Worm (Caenorhabditis elegans): Measurements from ENCODE around the gene ins-5.

Gene ins-5

DNA sequence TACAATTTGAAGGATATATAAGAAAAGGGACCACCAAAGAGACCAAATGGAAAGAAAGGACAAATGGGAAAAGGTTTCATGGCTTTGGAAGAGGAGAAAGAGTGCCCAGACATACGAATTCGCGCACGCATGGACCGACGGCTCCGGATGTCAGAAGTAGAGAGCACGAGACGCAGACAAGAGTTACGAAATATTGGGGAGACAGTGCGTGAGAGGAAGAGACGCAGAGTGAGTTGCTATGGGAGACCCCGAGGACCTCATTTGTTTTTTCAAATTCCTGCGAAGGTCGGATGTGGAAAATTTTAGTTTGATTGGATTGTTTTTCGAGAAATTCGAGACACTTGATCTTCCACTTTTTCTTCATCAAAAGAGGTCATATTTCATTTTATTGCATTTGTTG lies 30.7 kb upstream of the ins-5 start:
- no peak for TF ChIP-seq elt-3 (tag; optimal IDR thresholded peaks at IDR 0.05)
- TF ChIP-seq mab-5 (tag; optimal IDR thresholded peaks at IDR 0.05), result no peak
- no peak for TF ChIP-seq dmd-4 (tag; optimal IDR thresholded peaks at IDR 0.05)
- no peak for TF ChIP-seq elt-1 (tag; optimal IDR thresholded peaks at IDR 0.05)
- TF ChIP-seq snpc-4 (tag; optimal IDR thresholded peaks at IDR 0.05), result peak; percentile 23
- no peak for TF ChIP-seq nhr-77 (tag; optimal IDR thresholded peaks at IDR 0.05)
- TF ChIP-seq mbf-1 (tag; optimal IDR thresholded peaks at IDR 0.05), result no peak
- TF ChIP-seq ceh-16 (tag; optimal IDR thresholded peaks at IDR 0.05), result no peak
- no peak for TF ChIP-seq nhr-11 (tag; optimal IDR thresholded peaks at IDR 0.05)
- TF ChIP-seq nhr-129 (tag; optimal IDR thresholded peaks at IDR 0.05), result peak; percentile 32
- TF ChIP-seq skn-1 (tag; optimal IDR thresholded peaks at IDR 0.05), result no peak
- TF ChIP-seq R02D3.7 (tag; optimal IDR thresholded peaks at IDR 0.05), result no peak
- TF ChIP-seq alr-1 (tag; optimal IDR thresholded peaks at IDR 0.05), result no peak
- no peak for TF ChIP-seq Y55F3AM.14 (GFP tag; optimal IDR thresholded peaks at IDR 0.05)
- no peak for TF ChIP-seq peb-1 (tag; optimal IDR thresholded peaks at IDR 0.05)
- TF ChIP-seq sma-3 (GFP tag; optimal IDR thresholded peaks at IDR 0.05), result no peak
- TF ChIP-seq fos-1 (tag; optimal IDR thresholded peaks at IDR 0.05), result no peak
- no peak for TF ChIP-seq gmeb-1 (tag; optimal IDR thresholded peaks at IDR 0.05)
- no peak for TF ChIP-seq ceh-82 (tag; optimal IDR thresholded peaks at IDR 0.05)
- no peak for TF ChIP-seq crh-2 (tag; optimal IDR thresholded peaks at IDR 0.05)
- TF ChIP-seq sma-9 (GFP tag; optimal IDR thresholded peaks at IDR 0.05), result peak; percentile 2
- no peak for TF ChIP-seq sma-9 (tag; optimal IDR thresholded peaks at IDR 0.05)
- TF ChIP-seq nhr-23 (tag; optimal IDR thresholded peaks at IDR 0.05), result no peak
- TF ChIP-seq nhr-6 (tag; optimal IDR thresholded peaks at IDR 0.05), result no peak
- TF ChIP-seq ztf-4 (tag; optimal IDR thresholded peaks at IDR 0.05), result no peak
- TF ChIP-seq blmp-1 (tag; optimal IDR thresholded peaks at IDR 0.05; ENCODE audit: insufficient read depth), result no peak
- TF ChIP-seq nhr-10 (tag; optimal IDR thresholded peaks at IDR 0.05), result no peak
- no peak for TF ChIP-seq ama-1 (optimal IDR thresholded peaks at IDR 0.05)
- peak in 1 of 2 experiments; percentile 21 for TF ChIP-seq lsy-2 (tag; optimal IDR thresholded peaks at IDR 0.05)
- no peak for TF ChIP-seq unc-62 (GFP tag; optimal IDR thresholded peaks at IDR 0.05)
- peak; percentile 39 for TF ChIP-seq C34F6.9 (tag; optimal IDR thresholded peaks at IDR 0.05)
- TF ChIP-seq nhr-21 (tag; optimal IDR thresholded peaks at IDR 0.05), result no peak
- TF ChIP-seq egl-27 (tag; optimal IDR thresholded peaks at IDR 0.05), result no peak
- no peak for TF ChIP-seq nhr-12 (tag; optimal IDR thresholded peaks at IDR 0.05)
- peak; percentile 55 for TF ChIP-seq lin-11 (tag; optimal IDR thresholded peaks at IDR 0.05)
- no peak for TF ChIP-seq unc-39 (tag; optimal IDR thresholded peaks at IDR 0.05)
- TF ChIP-seq F13H6.1 (tag; optimal IDR thresholded peaks at IDR 0.05), result peak; percentile 16
- no peak for TF ChIP-seq mdl-1 (tag; optimal IDR thresholded peaks at IDR 0.05)
- TF ChIP-seq ztf-1 (GFP tag; conservative IDR thresholded peaks at IDR 0.05), result no peak
- TF ChIP-seq unc-55 (GFP tag; optimal IDR thresholded peaks at IDR 0.05), result peak; percentile 26
- TF ChIP-seq nhr-237 (tag; optimal IDR thresholded peaks at IDR 0.05), result no peak
- TF ChIP-seq nhr-25 (tag; optimal IDR thresholded peaks at IDR 0.05), result no peak
- TF ChIP-seq lin-39 (tag; optimal IDR thresholded peaks at IDR 0.05), result no peak
- TF ChIP-seq ztf-11 (tag; optimal IDR thresholded peaks at IDR 0.05), result no peak
- TF ChIP-seq ZK546.5 (tag; optimal IDR thresholded peaks at IDR 0.05), result no peak
- TF ChIP-seq lin-13 (GFP tag; optimal IDR thresholded peaks at IDR 0.05), result no peak
- TF ChIP-seq aly-2 (tag; optimal IDR thresholded peaks at IDR 0.05), result no peak
- TF ChIP-seq zag-1 (tag; optimal IDR thresholded peaks at IDR 0.05), result peak; percentile 31
- TF ChIP-seq sem-4 (tag; optimal IDR thresholded peaks at IDR 0.05), result no peak

DNA sequence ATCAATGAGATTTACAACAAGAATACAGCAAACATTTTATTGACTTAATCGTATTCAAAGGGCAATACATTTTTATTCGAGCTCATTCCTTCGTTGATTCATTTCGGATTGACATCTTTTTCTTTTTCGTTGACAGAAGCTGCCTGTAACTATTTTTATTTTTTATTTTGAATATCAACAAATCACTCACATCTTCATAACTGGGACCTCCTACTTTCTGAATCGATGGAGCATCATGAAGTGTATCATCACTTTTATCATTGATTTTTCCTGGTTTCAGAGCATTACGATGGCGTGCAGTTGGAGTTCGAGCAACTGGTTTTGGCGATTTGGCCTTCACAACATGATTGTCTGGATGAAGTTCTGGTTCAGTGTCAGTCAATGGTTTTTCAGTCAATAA lies 29.3 kb upstream of the ins-5 start, which contains the start of gene B0034.1:
Gene B0034.1 (plus strand): TSS at position 301 of the 400 bp plus-strand sequence.
- no peak for TF ChIP-seq unc-62 (GFP tag; optimal IDR thresholded peaks at IDR 0.05)
- TF ChIP-seq skn-1 (tag; optimal IDR thresholded peaks at IDR 0.05), result no peak
- TF ChIP-seq nhr-6 (tag; optimal IDR thresholded peaks at IDR 0.05), result no peak
- TF ChIP-seq peb-1 (tag; optimal IDR thresholded peaks at IDR 0.05), result no peak
- TF ChIP-seq gmeb-1 (tag; optimal IDR thresholded peaks at IDR 0.05), result no peak
- no peak for TF ChIP-seq ztf-1 (GFP tag; conservative IDR thresholded peaks at IDR 0.05)
- no peak for TF ChIP-seq mab-5 (tag; optimal IDR thresholded peaks at IDR 0.05)
- TF ChIP-seq ztf-4 (tag; optimal IDR thresholded peaks at IDR 0.05), result no peak
- no peak for TF ChIP-seq snpc-4 (tag; optimal IDR thresholded peaks at IDR 0.05)
- TF ChIP-seq nhr-21 (tag; optimal IDR thresholded peaks at IDR 0.05), result no peak
- TF ChIP-seq egl-27 (tag; optimal IDR thresholded peaks at IDR 0.05), result no peak
- no peak for TF ChIP-seq lsy-2 (tag; optimal IDR thresholded peaks at IDR 0.05)
- no peak for TF ChIP-seq ceh-82 (tag; optimal IDR thresholded peaks at IDR 0.05)
- TF ChIP-seq Y55F3AM.14 (GFP tag; optimal IDR thresholded peaks at IDR 0.05), result no peak
- no peak for TF ChIP-seq zag-1 (tag; optimal IDR thresholded peaks at IDR 0.05)

Data from whole organism, L2 larva.